Fruit fly (Drosophila melanogaster): Measurements from ENCODE around the gene CG6149.

- TF ChIP-seq CG11617 (GFP tag; optimal IDR thresholded peaks at IDR 0.05), result no peak
- TF ChIP-seq kay (GFP tag; ENCODE audit: borderline replicate concordance), result no peak
- TF ChIP-seq cic (GFP tag; optimal IDR thresholded peaks at IDR 0.05), result no peak
- TF ChIP-seq CG33017 (tag; optimal IDR thresholded peaks at IDR 0.05), result no peak
Observed at dm6 chr3L:11480304-11480703, 45.0 kb upstream of the CG6149 start.
